Worm (Caenorhabditis elegans): ENCODE results near the gene C55B6.1.

C55B6.1 gene

DNA sequence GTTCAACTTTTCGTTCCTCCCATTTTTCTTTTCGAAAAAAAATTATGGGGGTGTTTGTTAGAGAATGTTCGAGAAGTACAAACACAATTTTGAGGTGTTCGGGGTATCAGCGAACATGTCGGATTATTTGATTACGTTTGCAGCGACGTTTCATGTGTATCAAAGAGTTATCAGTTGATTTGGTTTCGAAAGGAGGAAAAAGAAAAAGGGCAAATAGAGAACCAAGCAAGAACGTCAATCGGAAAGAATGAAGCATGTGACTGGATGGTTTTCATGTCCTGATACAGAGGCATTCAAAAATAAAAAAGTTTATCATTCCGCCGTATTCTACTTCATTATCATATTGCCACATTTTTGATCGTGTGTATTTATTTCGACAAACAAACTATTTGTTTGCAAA, 44.6 kb downstream of the C55B6.1 start (continued):
- no peak for TF ChIP-seq jun-1 (tag; optimal IDR thresholded peaks at IDR 0.05)
- no peak for TF ChIP-seq fkh-10 (GFP tag; optimal IDR thresholded peaks at IDR 0.05)
- TF ChIP-seq arid-1 (GFP tag; conservative IDR thresholded peaks at IDR 0.05) = no peak
- TF ChIP-seq nhr-10 (tag; optimal IDR thresholded peaks at IDR 0.05) = peak; percentile 53
- TF ChIP-seq Y105C5A.15 (GFP tag; IDR thresholded peaks at IDR 0.05) = no peak
- TF ChIP-seq set-16 (GFP tag; IDR thresholded peaks at IDR 0.05) = no peak
- TF ChIP-seq nhr-76 (tag; optimal IDR thresholded peaks at IDR 0.05) = no peak
- TF ChIP-seq lim-7 (GFP tag; IDR thresholded peaks at IDR 0.05) = no peak
- TF ChIP-seq mxl-2 (GFP tag; conservative IDR thresholded peaks at IDR 0.05) = 0 out of 2 replicates have a peak, but pooled peaks have one; percentile 26
- no peak for TF ChIP-seq nhr-25 (tag; optimal IDR thresholded peaks at IDR 0.05; ENCODE audit: borderline replicate concordance, insufficient read depth)
- TF ChIP-seq dmd-9 (GFP tag; IDR thresholded peaks at IDR 0.05) = no peak
- no peak for TF ChIP-seq F26F4.8 (GFP tag; conservative IDR thresholded peaks at IDR 0.05)
- peak in 1 of 2 experiments; percentile 25 for TF ChIP-seq hif-1 (tag; optimal IDR thresholded peaks at IDR 0.05)
- TF ChIP-seq lin-29 (GFP tag; IDR thresholded peaks at IDR 0.05) = no peak
- no peak for TF ChIP-seq ceh-62 (tag; optimal IDR thresholded peaks at IDR 0.05)
- no peak for TF ChIP-seq ceh-32 (tag; optimal IDR thresholded peaks at IDR 0.05; ENCODE audit: poor library complexity)
- TF ChIP-seq ZK546.5 (tag; optimal IDR thresholded peaks at IDR 0.05) = no peak
- TF ChIP-seq egl-27 (tag; optimal IDR thresholded peaks at IDR 0.05) = no peak
- no peak for TF ChIP-seq nhr-111 (GFP tag; optimal IDR thresholded peaks at IDR 0.05)
- TF ChIP-seq dmd-6 (GFP tag; IDR thresholded peaks at IDR 0.05) = peak; percentile 94
- TF ChIP-seq lin-15B (tag; optimal IDR thresholded peaks at IDR 0.05) = no peak
- TF ChIP-seq lin-39 (tag; optimal IDR thresholded peaks at IDR 0.05) = no peak
- TF ChIP-seq gei-8 (GFP tag; optimal IDR thresholded peaks at IDR 0.05) = no peak
- peak in 1 of 2 experiments; percentile 61 for TF ChIP-seq mdl-1 (tag; optimal IDR thresholded peaks at IDR 0.05)
- no peak for TF ChIP-seq aly-2 (tag; optimal IDR thresholded peaks at IDR 0.05)
- no peak for TF ChIP-seq madf-9 (GFP tag; conservative IDR thresholded peaks at IDR 0.05)
- peak; percentile 90 for TF ChIP-seq aha-1 (tag)
- peak; percentile 74 for TF ChIP-seq mdt-29 (GFP tag; IDR thresholded peaks at IDR 0.05)
- TF ChIP-seq unc-39 (tag; optimal IDR thresholded peaks at IDR 0.05) = no peak
- no peak for TF ChIP-seq lin-13 (GFP tag; optimal IDR thresholded peaks at IDR 0.05)
- peak; percentile 31 for TF ChIP-seq mep-1 (tag; optimal IDR thresholded peaks at IDR 0.05)
- no peak for TF ChIP-seq unc-62 (GFP tag; optimal IDR thresholded peaks at IDR 0.05 in 1 of 2)
- TF ChIP-seq unc-62 (tag; optimal IDR thresholded peaks at IDR 0.05) = no peak
- TF ChIP-seq nhr-28 (tag; optimal IDR thresholded peaks at IDR 0.05) = peak; percentile 86
- peak; percentile 87 for TF ChIP-seq php-3 (GFP tag; IDR thresholded peaks at IDR 0.05)
- no peak for TF ChIP-seq spr-1 (tag; optimal IDR thresholded peaks at IDR 0.05)
- peak; percentile 94 for TF ChIP-seq hlh-11 (tag; optimal IDR thresholded peaks at IDR 0.05)
- TF ChIP-seq ctbp-1 (GFP tag; IDR thresholded peaks at IDR 0.05) = no peak
- no peak for TF ChIP-seq lir-3 (tag; optimal IDR thresholded peaks at IDR 0.05)
- no peak for TF ChIP-seq zfp-2 (tag; optimal IDR thresholded peaks at IDR 0.05)
- TF ChIP-seq unc-130 (GFP tag; optimal IDR thresholded peaks at IDR 0.05) = no peak
- no peak; the same call in 1 of the 2 replicates for TF ChIP-seq zfp-3 (GFP tag; conservative IDR thresholded peaks at IDR 0.05)
- no peak for TF ChIP-seq cey-2 (tag; optimal IDR thresholded peaks at IDR 0.05; ENCODE audit: borderline replicate concordance, insufficient read depth)
- peak; percentile 73 for TF ChIP-seq nhr-77 (tag; optimal IDR thresholded peaks at IDR 0.05)
- no peak for TF ChIP-seq Y48G9A.11 (GFP tag; IDR thresholded peaks at IDR 0.05)
- no peak for TF ChIP-seq pha-4 (GFP tag; IDR thresholded peaks at IDR 0.05)
- peak; percentile 33 for TF ChIP-seq pha-4 (tag; optimal IDR thresholded peaks at IDR 0.05)
- TF ChIP-seq D1046.2 (GFP tag; IDR thresholded peaks at IDR 0.05) = no peak
- TF ChIP-seq F37D6.2 (tag; optimal IDR thresholded peaks at IDR 0.05) = no peak
- no peak for TF ChIP-seq duxl-1 (tag; optimal IDR thresholded peaks at IDR 0.05; ENCODE audit: poor library complexity)
- TF ChIP-seq dpl-1 (GFP tag; optimal IDR thresholded peaks at IDR 0.05) = peak; percentile 2
- peak; percentile 74 for TF ChIP-seq nhr-102 (tag; optimal IDR thresholded peaks at IDR 0.05)

All from whole organism, L4 larva.